Worm (Caenorhabditis elegans) whole organism, L2 larva: ENCODE data around the gene dhs-31.

Experiments used
- fos-1 ChIP-seq: fragments of 150-350 bp; optimal IDR thresholded peaks from 2 replicates; lab custom pipeline; 2014; ENCODE audit warnings: missing biosample characterization, missing genetic modification characterization
- mdl-1 ChIP-seq, 2 experiments: fragments of 150-350 bp in 1 of 2; sonication (generic microtip) in 1 of 2; optimal IDR thresholded peaks; 2 replicates each; lab custom pipeline; 2017; ENCODE audit warnings: missing biosample characterization in 2 of 2, missing genetic modification characterization in 2 of 2
- nhr-237 ChIP-seq: fragments of 150-350 bp; optimal IDR thresholded peaks from 2 replicates; lab custom pipeline; 2014; ENCODE audit warnings: missing biosample characterization, missing genetic modification characterization
- skn-1 ChIP-seq: sonication (generic microtip); optimal IDR thresholded peaks from 2 replicates; lab custom pipeline; 2017; ENCODE audit warnings: missing biosample characterization, missing genetic modification characterization
- unc-62 ChIP-seq: fragments of 150-350 bp; optimal IDR thresholded peaks from 2 replicates; lab custom pipeline; 2014; ENCODE audit warnings: missing biosample characterization, missing genetic modification reagents, missing genetic modification characterization

- TF ChIP-seq mdl-1 (tag; optimal IDR thresholded peaks at IDR 0.05; lab: Kevin White, UChicago) = no peak
- TF ChIP-seq fos-1 (tag; lab: Kevin White, UChicago) = no peak
- TF ChIP-seq nhr-237 = no peak
- TF ChIP-seq unc-62 (GFP tag; lab: Kevin White, UChicago) = no peak
- TF ChIP-seq skn-1 (tag; lab: Kevin White, UChicago) = no peak
These were observed 13.1 kb downstream of the dhs-31 start, which contains the start of gene gipc-2 for ce11 chrIV:10027566-10027965.
